Fruit fly (Drosophila melanogaster) S2 (cell line): Measurements from ENCODE around the gene Ripalpha.

ENCODE experiments used
- CG8478 ChIP-seq: fragments of >200 bp; optimal IDR thresholded peaks from 2 replicates; lab custom pipeline; 2018
- CTCF ChIP-seq, 2 experiments: fragments of >200 bp; optimal IDR thresholded peaks; 2 replicates each; lab custom pipeline; 2018

Ripalpha gene

DNA sequence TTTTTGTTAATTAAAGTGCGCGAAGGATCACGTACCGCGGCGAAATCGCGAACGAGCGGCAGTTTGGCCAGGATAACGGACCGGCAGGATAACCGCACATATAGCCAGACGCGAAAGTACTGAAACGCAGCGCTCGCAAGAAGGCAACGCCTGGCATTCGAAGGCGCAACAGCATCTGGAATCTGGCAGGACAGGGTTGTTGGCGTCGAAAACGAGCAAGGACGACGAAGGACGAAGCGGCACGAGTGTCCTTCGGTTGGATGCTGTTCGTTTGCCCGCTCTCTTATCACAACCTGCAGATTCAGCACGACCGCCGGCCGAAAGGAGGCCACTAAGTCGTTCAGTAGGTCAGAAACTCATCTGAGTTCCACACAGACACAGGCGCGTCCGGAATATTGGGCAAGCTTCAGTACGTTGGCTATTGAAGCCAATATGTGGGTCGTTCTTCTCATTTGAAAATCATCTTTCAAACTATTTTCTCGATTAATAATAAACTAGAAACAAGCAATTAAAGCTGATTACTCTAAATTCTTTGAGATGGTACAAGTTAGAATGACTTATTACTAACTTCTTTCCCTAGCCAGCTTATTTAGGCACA is 20.5 kb downstream of the Ripalpha start, which contains the start of gene CG44153:
Gene CG44153 (minus strand): TSS at position 75 of the 598 bp plus-strand sequence.
- TF ChIP-seq CG8478 (lab: Kevin White, UChicago) = no peak

DNA sequence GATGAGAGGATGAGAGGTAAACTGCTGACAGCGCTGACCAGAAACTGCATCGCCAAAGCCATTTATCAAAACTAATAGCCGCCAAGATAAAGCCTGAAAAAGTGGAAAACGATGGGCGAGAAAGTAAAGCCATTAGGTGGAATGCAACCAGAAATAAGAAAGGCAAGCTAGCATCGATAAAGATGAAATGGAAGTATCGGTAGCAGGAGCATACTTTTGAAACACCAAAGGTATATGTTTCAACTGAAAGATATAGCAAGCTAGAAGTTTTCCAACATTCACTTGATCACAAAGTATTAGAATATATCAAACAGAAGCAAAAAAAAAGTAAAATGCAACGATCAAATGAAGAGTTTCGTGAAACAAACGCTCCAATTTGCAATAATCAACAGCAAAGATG is 28.4 kb downstream of the Ripalpha start, which contains the start of gene CG13137:
Gene CG13137 (plus strand): TSS at position 301 of the 400 bp plus-strand sequence.
- no peak for TF ChIP-seq CTCF (optimal IDR thresholded peaks at IDR 0.05; lab: Kevin White, UChicago)
- no peak for TF ChIP-seq CG8478 (lab: Kevin White, UChicago)

DNA sequence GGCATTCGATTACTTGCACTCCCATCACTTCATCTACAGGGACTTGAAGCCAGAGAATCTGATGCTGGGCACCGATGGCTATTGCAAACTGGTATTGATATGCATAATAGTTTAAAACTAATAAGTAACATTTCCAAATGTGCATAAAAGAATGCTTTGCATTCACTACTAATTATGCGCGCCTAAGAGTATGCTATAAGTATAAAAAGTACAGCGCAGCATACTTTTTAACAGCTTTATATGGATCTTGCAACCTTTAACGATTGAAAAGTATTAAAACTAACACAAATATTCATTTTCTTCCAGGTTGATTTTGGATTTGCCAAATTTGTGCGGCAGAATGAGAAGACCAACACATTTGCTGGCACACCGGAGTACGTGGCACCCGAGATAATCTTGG is 46.4 kb downstream of the Ripalpha start:
- TF ChIP-seq CTCF (optimal IDR thresholded peaks at IDR 0.05; lab: Kevin White, UChicago) (no peak), CG8478 (lab: Kevin White, UChicago) (no peak)
